Fruit fly (Drosophila melanogaster): ENCODE data around the gene Rh5.
A peak's percentile ranks its signal among the peaks of the same experiment; 100 is the strongest.

DNA sequence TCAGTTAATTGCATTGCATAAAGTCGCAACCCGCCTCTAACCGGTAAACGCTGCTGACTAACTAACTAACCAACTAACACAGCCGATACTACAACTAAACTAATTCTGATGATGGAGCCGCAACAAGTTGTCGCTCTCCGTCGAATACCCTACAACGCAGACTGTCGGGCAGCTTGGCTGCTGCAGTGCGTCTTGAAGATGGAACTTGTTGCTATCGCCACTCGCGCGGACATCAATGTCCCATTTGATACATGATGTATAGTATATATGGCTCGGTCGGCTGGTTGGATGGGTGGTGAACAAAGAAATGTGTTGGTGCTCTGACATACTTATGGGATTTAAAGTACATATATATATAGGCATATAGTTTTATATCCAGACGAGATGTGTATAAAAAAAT lies 17.6 kb downstream of the Rh5 start:
- TF ChIP-seq cic (GFP tag; optimal IDR thresholded peaks at IDR 0.05) (no peak), ovo (GFP tag; optimal IDR thresholded peaks at IDR 0.05) (peak; percentile 12), Crg-1 (GFP tag; optimal IDR thresholded peaks at IDR 0.05) (no peak), toe (GFP tag; optimal IDR thresholded peaks at IDR 0.05) (no peak), CG5204 (GFP tag; optimal IDR thresholded peaks at IDR 0.05) (no peak), CG12768 (GFP tag; optimal IDR thresholded peaks at IDR 0.05) (peak; percentile 6), kay (GFP tag; ENCODE audit: borderline replicate concordance) (peak; percentile 49), Hr96 (GFP tag; optimal IDR thresholded peaks at IDR 0.05) (no peak), CG33017 (tag; optimal IDR thresholded peaks at IDR 0.05) (no peak), CG1620 (GFP tag; optimal IDR thresholded peaks at IDR 0.05) (no peak), Clk (GFP tag; optimal IDR thresholded peaks at IDR 0.05) (no peak), bab1 (GFP tag; optimal IDR thresholded peaks at IDR 0.05) (no peak)
